Worm (Caenorhabditis elegans): Measurements from ENCODE around the gene C37E2.10.

DNA sequence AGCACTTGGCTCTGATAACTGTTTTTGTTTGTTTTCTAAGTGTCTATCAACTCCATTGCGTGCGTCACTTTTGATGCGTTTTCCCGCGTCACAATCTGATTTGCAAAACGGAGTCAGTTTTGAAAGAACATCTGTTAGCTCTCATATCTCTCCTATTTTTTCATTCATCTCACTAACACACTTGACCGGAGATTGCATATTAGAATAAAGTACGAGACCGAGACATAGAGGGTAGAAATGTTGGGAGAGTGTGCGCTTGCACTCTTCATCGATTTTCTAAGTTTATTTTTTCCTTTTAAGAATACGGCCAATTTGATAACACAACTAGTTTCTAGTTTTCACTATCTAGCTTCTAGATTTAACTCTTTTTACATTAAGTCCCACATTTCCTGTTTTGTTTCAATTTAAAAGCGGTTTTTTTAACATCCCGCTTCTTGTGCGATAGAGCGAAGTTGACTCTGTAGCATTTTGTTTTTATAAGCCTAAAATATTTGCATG lies 37.4 kb upstream of the C37E2.10 start:
- TF ChIP-seq unc-130 (tag; optimal IDR thresholded peaks at IDR 0.05) = no peak
- no peak for TF ChIP-seq vab-15 (tag; optimal IDR thresholded peaks at IDR 0.05)
- no peak for TF ChIP-seq ama-1 (optimal IDR thresholded peaks at IDR 0.05)
- no peak for TF ChIP-seq nhr-237 (tag; optimal IDR thresholded peaks at IDR 0.05)
- TF ChIP-seq snu-23 (GFP tag; optimal IDR thresholded peaks at IDR 0.05) = no peak
- no peak for TF ChIP-seq pqm-1 (tag; optimal IDR thresholded peaks at IDR 0.05)
- no peak for TF ChIP-seq nhr-71 (tag; optimal IDR thresholded peaks at IDR 0.05)
- TF ChIP-seq unc-30 (tag; optimal IDR thresholded peaks at IDR 0.05) = no peak
- no peak for TF ChIP-seq pag-3 (tag; optimal IDR thresholded peaks at IDR 0.05; ENCODE audit: borderline replicate concordance, insufficient read depth)
- TF ChIP-seq C04F5.9 (tag; optimal IDR thresholded peaks at IDR 0.05) = no peak
- TF ChIP-seq tlp-1 (tag; optimal IDR thresholded peaks at IDR 0.05) = no peak

All from whole organism, L1 larva.